Fruit fly (Drosophila melanogaster) whole organism, prepupa: ENCODE results near the gene Ctr1A.

ENCODE experiments used
- CG8119 ChIP-seq: fragments of 200-800 bp; sonication (Bioruptor generic); IDR thresholded peaks from 3 replicates; pipeline ENCODE4 v1.3.6; 2022; ENCODE audit warnings: missing biosample characterization, missing genetic modification characterization
- Hr38 ChIP-seq: sonication (Bioruptor generic); optimal IDR thresholded peaks from 2 replicates; lab custom pipeline; 2016; ENCODE audit warnings: missing biosample characterization, missing genetic modification characterization
- Smox ChIP-seq: fragments of 200-800 bp; sonication (Bioruptor generic); optimal IDR thresholded peaks from 3 replicates; lab custom pipeline; 2016; ENCODE audit warnings: missing biosample characterization, missing genetic modification characterization
- Sox14 ChIP-seq: fragments of 200-800 bp; sonication (Bioruptor generic); optimal IDR thresholded peaks from 3 replicates; lab custom pipeline; 2016; ENCODE audit warnings: missing biosample characterization, missing genetic modification characterization
- achi ChIP-seq: fragments of 200-800 bp; sonication (Bioruptor generic); optimal IDR thresholded peaks from 3 replicates; lab custom pipeline; 2016; ENCODE audit warnings: missing biosample characterization, missing genetic modification characterization
- dac ChIP-seq: fragments of 200-800 bp; sonication (Bioruptor generic); optimal IDR thresholded peaks from 2 replicates; lab custom pipeline; 2017; ENCODE audit warnings: missing biosample characterization, mild to moderate bottlenecking, missing genetic modification characterization
- fkh ChIP-seq: fragments of 200-800 bp; sonication (Bioruptor generic); optimal IDR thresholded peaks from 3 replicates; lab custom pipeline; 2017; ENCODE audit warnings: missing biosample characterization, mild to moderate bottlenecking, missing genetic modification characterization, moderate library complexity
- salr ChIP-seq, 2 experiments: fragments of 200-800 bp; sonication (Bioruptor generic); optimal IDR thresholded peaks; 3 replicates each; lab custom pipeline; 2016 to 2018; ENCODE audit warnings: missing biosample characterization in 2 of 2, missing genetic modification characterization in 2 of 2, mild to moderate bottlenecking in 1 of 2
- svp ChIP-seq: fragments of 200-800 bp; sonication (Bioruptor generic); peaks from one replicate; lab custom pipeline; 2016; ENCODE audit warnings: missing biosample characterization, missing genetic modification characterization
- vri ChIP-seq: fragments of 200-800 bp; sonication (Bioruptor generic); optimal IDR thresholded peaks from 3 replicates; lab custom pipeline; 2016; ENCODE audit warnings: missing biosample characterization, mild to moderate bottlenecking, missing genetic modification characterization

- no peak for TF ChIP-seq vri (GFP tag; lab: Kevin White, UChicago)
- peak; percentile 74 for TF ChIP-seq svp (GFP tag; lab: Kevin White, UChicago)
- no peak for TF ChIP-seq Hr38 (GFP tag; lab: Kevin White, UChicago)
- no peak for TF ChIP-seq CG8119
- peak; percentile 9 for TF ChIP-seq Sox14 (GFP tag; lab: Kevin White, UChicago)
- no peak for TF ChIP-seq fkh (GFP tag; lab: Kevin White, UChicago)
- TF ChIP-seq dac (GFP tag; lab: Kevin White, UChicago): peak; percentile 2
- TF ChIP-seq Smox (GFP tag; lab: Kevin White, UChicago): no peak
- no peak for TF ChIP-seq salr (GFP tag; optimal IDR thresholded peaks at IDR 0.05; lab: Kevin White, UChicago)
- TF ChIP-seq achi (GFP tag; lab: Kevin White, UChicago): no peak
These were observed 433 bp downstream of the Ctr1A start for dm6 chrX:6661880-6662279.
